Worm (Caenorhabditis elegans): Measurements from ENCODE around the gene R11D1.7.

DNA sequence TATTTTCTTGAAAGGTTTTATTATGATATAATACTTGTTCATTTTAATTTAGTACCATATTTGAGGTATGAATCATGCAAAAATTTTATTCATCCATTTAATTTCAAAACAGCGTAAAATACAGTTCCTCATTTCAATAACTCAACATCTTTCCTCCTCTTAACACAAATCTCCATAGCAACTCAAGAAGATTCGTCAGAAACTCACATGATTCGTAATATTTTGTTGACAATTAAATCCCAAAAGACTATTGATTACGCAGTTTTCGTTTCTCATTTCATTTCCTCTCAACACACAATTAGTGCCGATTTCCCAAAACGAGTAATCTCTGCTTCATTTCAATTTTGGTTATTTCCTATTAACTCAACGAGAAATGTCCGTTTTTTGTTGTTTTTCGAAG lies 11.5 kb upstream of the R11D1.7 start, which contains the start of gene R11D1.2:
- no peak for TF ChIP-seq blmp-1 (tag; optimal IDR thresholded peaks at IDR 0.05)
- no peak for TF ChIP-seq ztf-11 (tag; optimal IDR thresholded peaks at IDR 0.05)
- TF ChIP-seq elt-3 (tag; optimal IDR thresholded peaks at IDR 0.05) = no peak
- TF ChIP-seq unc-62 (GFP tag; optimal IDR thresholded peaks at IDR 0.05) = no peak
- TF ChIP-seq elt-1 (tag; optimal IDR thresholded peaks at IDR 0.05; ENCODE audit: borderline replicate concordance, insufficient read depth) = no peak
- TF ChIP-seq nhr-28 (tag; optimal IDR thresholded peaks at IDR 0.05) = no peak
- no peak for TF ChIP-seq hlh-1 (tag; optimal IDR thresholded peaks at IDR 0.05)
- no peak for TF ChIP-seq lin-32 (GFP tag; optimal IDR thresholded peaks at IDR 0.05)
